Worm (Caenorhabditis elegans) whole organism, L2 larva: ENCODE measurements around the gene F07H5.7.

Experiments
- unc-39 ChIP-seq: fragments of 150-350 bp; optimal IDR thresholded peaks from 2 replicates; lab custom pipeline; 2014; ENCODE audit warnings: missing biosample characterization, missing genetic modification characterization
- ztf-4 ChIP-seq: fragments of 150-350 bp; optimal IDR thresholded peaks from 2 replicates; lab custom pipeline; 2014; ENCODE audit warnings: missing biosample characterization, missing genetic modification characterization

- no peak for TF ChIP-seq ztf-4 (tag; lab: Kevin White, UChicago)
- no peak for TF ChIP-seq unc-39 (tag; lab: Kevin White, UChicago)
Observed at ce11 chrII:8818257-8818656, 24.3 kb upstream of the F07H5.7 start.
